Worm (Caenorhabditis elegans) whole organism, young adult: ENCODE measurements around the gene gcy-9.

Experiments used
- B0336.3 ChIP-seq: fragments of 200-800 bp; sonication (Bioruptor generic); IDR thresholded peaks from 2 replicates; pipeline ENCODE4 v1.3.6; 2022; ENCODE audit warnings: missing genetic modification characterization, missing compliant biosample characterization
- F22D6.2 ChIP-seq: sonication (generic microtip); optimal IDR thresholded peaks from 2 replicates; lab custom pipeline; 2016; ENCODE audit warnings: mild to moderate bottlenecking, missing genetic modification characterization, missing compliant biosample characterization
- F37B4.10 ChIP-seq: fragments of 200-800 bp; sonication (Bioruptor generic); IDR thresholded peaks from 2 replicates; pipeline ENCODE4 v1.3.6; 2022; ENCODE audit warnings: missing genetic modification characterization, missing compliant biosample characterization
- F49E8.2 ChIP-seq: sonication (generic microtip); optimal IDR thresholded peaks from 3 replicates; lab custom pipeline; 2017; ENCODE audit warnings: missing genetic modification characterization, mild to moderate bottlenecking, missing compliant biosample characterization, antibody characterized with exemption, moderate library complexity; ENCODE audit not compliant: insufficient read depth
- K11D2.4 ChIP-seq: fragments of 200-800 bp; sonication (Bioruptor generic); IDR thresholded peaks from 2 replicates; pipeline ENCODE4 v1.3.6; 2022; ENCODE audit warnings: missing genetic modification reagents, missing genetic modification characterization, missing compliant biosample characterization
- K12H6.12 ChIP-seq: fragments of 200-800 bp; sonication (Bioruptor generic); optimal IDR thresholded peaks from 2 replicates; lab custom pipeline; 2018; ENCODE audit warnings: mild to moderate bottlenecking, missing genetic modification characterization, missing compliant biosample characterization
- Y53F4B.3 ChIP-seq: fragments of 200-800 bp; sonication (Bioruptor generic); IDR thresholded peaks from 2 replicates; pipeline ENCODE4 v1.3.6; 2022; ENCODE audit warnings: missing genetic modification reagents, missing genetic modification characterization, missing compliant biosample characterization
- Y67H2A.10 ChIP-seq: fragments of 200-800 bp; sonication (Bioruptor generic); conservative IDR thresholded peaks from 2 replicates; pipeline ENCODE4 v1.3.6; 2022; ENCODE audit warnings: missing genetic modification reagents, missing genetic modification characterization, missing compliant biosample characterization
- Y79H2A.3 ChIP-seq: fragments of 200-800 bp; sonication (Bioruptor generic); conservative IDR thresholded peaks from 2 replicates; pipeline ENCODE4 v1.3.6; 2022; ENCODE audit warnings: missing genetic modification reagents, missing genetic modification characterization, missing compliant biosample characterization
- akir-1 ChIP-seq: fragments of 200-800 bp; sonication (Bioruptor generic); optimal IDR thresholded peaks from 2 replicates; lab custom pipeline; 2018; ENCODE audit warnings: mild to moderate bottlenecking, missing genetic modification characterization, moderate library complexity, missing compliant biosample characterization
- aptf-2 ChIP-seq: fragments of 200-800 bp; sonication (Bioruptor generic); conservative IDR thresholded peaks from 2 replicates; pipeline ENCODE4 v1.3.6; 2022; ENCODE audit warnings: missing genetic modification reagents, missing genetic modification characterization, missing compliant biosample characterization
- aptf-3 ChIP-seq: fragments of 200-800 bp; sonication (Bioruptor generic); IDR thresholded peaks from 2 replicates; pipeline ENCODE4 v1.3.6; 2022; ENCODE audit warnings: missing genetic modification characterization, missing compliant biosample characterization
- attf-6 ChIP-seq: fragments of 200-800 bp; sonication (Bioruptor generic); IDR thresholded peaks from 2 replicates; pipeline ENCODE4 v1.3.6; 2022; ENCODE audit warnings: missing genetic modification reagents, missing genetic modification characterization, missing compliant biosample characterization
- cebp-1 ChIP-seq, 2 experiments: fragments of 200-800 bp in 1 of 2; sonication (Bioruptor generic) in 1 of 2; sonication (generic microtip) in 1 of 2; IDR thresholded peaks in 1 of 2; optimal IDR thresholded peaks in 1 of 2; 2 replicates each; pipeline versions ENCODE4 v1.3.6 to Lab custom; 2017 to 2022; ENCODE audit warnings: missing compliant biosample characterization in 2 of 2, missing genetic modification characterization in 2 of 2, mild to moderate bottlenecking in 1 of 2, missing genetic modification reagents in 1 of 2, moderate library complexity in 1 of 2
- ceh-100 ChIP-seq: fragments of 200-800 bp; sonication (Bioruptor generic); IDR thresholded peaks from 2 replicates; pipeline ENCODE4 v1.3.6; 2022; ENCODE audit warnings: missing genetic modification reagents, missing genetic modification characterization, missing compliant biosample characterization
- dox-1 ChIP-seq: fragments of 200-800 bp; sonication (Bioruptor generic); IDR thresholded peaks from 2 replicates; pipeline ENCODE4 v1.3.6; 2022; ENCODE audit warnings: missing genetic modification reagents, missing genetic modification characterization, missing compliant biosample characterization
- egl-18 ChIP-seq: fragments of 200-800 bp; sonication (Bioruptor generic); IDR thresholded peaks from 2 replicates; pipeline ENCODE4 v1.3.6; 2022; ENCODE audit warnings: missing genetic modification reagents, missing genetic modification characterization, missing compliant biosample characterization
- egl-44 ChIP-seq: fragments of 200-800 bp; sonication (Bioruptor generic); IDR thresholded peaks from 2 replicates; pipeline ENCODE4 v1.3.6; 2022; ENCODE audit warnings: missing genetic modification reagents, missing genetic modification characterization, missing compliant biosample characterization
- hmg-1.2 ChIP-seq: fragments of 200-800 bp; sonication (Bioruptor generic); IDR thresholded peaks from 2 replicates; pipeline ENCODE4 v1.3.6; 2022; ENCODE audit warnings: missing genetic modification reagents, missing genetic modification characterization, missing compliant biosample characterization
- hmg-20 ChIP-seq: fragments of 200-800 bp; sonication (Bioruptor generic); IDR thresholded peaks from 2 replicates; pipeline ENCODE4 v1.3.6; 2022; ENCODE audit warnings: missing genetic modification reagents, missing genetic modification characterization, missing compliant biosample characterization
- lin-35 ChIP-seq, 3 experiments: fragments of 150-350 bp in 2 of 3; sonication (generic microtip) in 1 of 3; optimal IDR thresholded peaks; 2 replicates each; lab custom pipeline; 2014 to 2018; ENCODE audit warnings: missing biosample characterization in 3 of 3, missing genetic modification characterization in 3 of 3, missing genetic modification reagents in 3 of 3
- madf-10 ChIP-seq: sonication (generic microtip); optimal IDR thresholded peaks from 2 replicates; lab custom pipeline; 2016; ENCODE audit warnings: mild to moderate bottlenecking, missing genetic modification characterization, missing compliant biosample characterization
- madf-3 ChIP-seq: fragments of 200-800 bp; sonication (Bioruptor generic); IDR thresholded peaks from 2 replicates; pipeline ENCODE4 v1.3.6; 2022; ENCODE audit warnings: missing genetic modification reagents, missing genetic modification characterization, missing compliant biosample characterization
- madf-6 ChIP-seq: fragments of 200-800 bp; sonication (Bioruptor generic); IDR thresholded peaks from 2 replicates; pipeline ENCODE4 v1.3.6; 2022; ENCODE audit warnings: missing genetic modification reagents, missing genetic modification characterization, missing compliant biosample characterization
- mes-4 ChIP-seq: sonication (generic microtip); optimal IDR thresholded peaks from 2 replicates; lab custom pipeline; 2016; ENCODE audit warnings: missing genotype, missing genetic modification characterization, missing compliant biosample characterization
- mxl-1 ChIP-seq: sonication (generic microtip); optimal IDR thresholded peaks from 2 replicates; lab custom pipeline; 2016; ENCODE audit warnings: missing genetic modification characterization, missing compliant biosample characterization
- nhr-120 ChIP-seq: fragments of 200-800 bp; sonication (Bioruptor generic); IDR thresholded peaks from 2 replicates; pipeline ENCODE4 v1.3.6; 2022; ENCODE audit warnings: missing genetic modification characterization, missing compliant biosample characterization
- nhr-27 ChIP-seq: fragments of 200-800 bp; sonication (Bioruptor generic); optimal IDR thresholded peaks from 2 replicates; lab custom pipeline; 2018; ENCODE audit warnings: mild to moderate bottlenecking, missing genetic modification characterization, moderate library complexity, missing compliant biosample characterization
- nhr-80 ChIP-seq: sonication (generic microtip); optimal IDR thresholded peaks from 2 replicates; lab custom pipeline; 2016; ENCODE audit warnings: missing genetic modification characterization, missing compliant biosample characterization
- repo-1 ChIP-seq: sonication (generic microtip); optimal IDR thresholded peaks from 2 replicates; lab custom pipeline; 2017; ENCODE audit warnings: mild to moderate bottlenecking, missing genetic modification characterization, missing compliant biosample characterization
- sea-2 ChIP-seq: fragments of 200-800 bp; sonication (Bioruptor generic); IDR thresholded peaks from 2 replicates; pipeline ENCODE4 v1.3.6; 2022; ENCODE audit warnings: missing genetic modification characterization, missing compliant biosample characterization
- snpc-4 ChIP-seq, 5 experiments: fragments of 150-350 bp in 1 of 5; sonication (generic microtip) in 4 of 5; optimal IDR thresholded peaks; 2 replicates each; lab custom pipeline; 2014 to 2018; ENCODE audit warnings: missing genetic modification characterization in 5 of 5, missing biosample characterization in 3 of 5, antibody characterized with exemption in 2 of 5, mild to moderate bottlenecking in 2 of 5, missing compliant biosample characterization in 2 of 5, missing genotype in 2 of 5, moderate library complexity in 2 of 5, missing genetic modification reagents in 1 of 5
- unc-62 ChIP-seq: fragments of 150-350 bp; optimal IDR thresholded peaks from 2 replicates; lab custom pipeline; 2014; ENCODE audit warnings: missing biosample characterization, missing genetic modification reagents, missing genetic modification characterization
- xnd-1 ChIP-seq: sonication (generic microtip); optimal IDR thresholded peaks from 2 replicates; lab custom pipeline; 2016; ENCODE audit warnings: missing genotype, missing genetic modification reagents, missing genetic modification characterization, missing compliant biosample characterization
- zfh-2 ChIP-seq: fragments of 200-800 bp; sonication (Bioruptor generic); conservative IDR thresholded peaks from 2 replicates; pipeline ENCODE4 v1.3.6; 2022; ENCODE audit warnings: missing genetic modification reagents, missing genetic modification characterization, missing compliant biosample characterization
- zim-3 ChIP-seq: sonication (generic microtip); optimal IDR thresholded peaks from 2 replicates; lab custom pipeline; 2017; ENCODE audit warnings: mild to moderate bottlenecking, missing genetic modification characterization, moderate library complexity, missing compliant biosample characterization
- ztf-18 ChIP-seq: sonication (generic microtip); optimal IDR thresholded peaks from 2 replicates; lab custom pipeline; 2016; ENCODE audit warnings: missing genotype, mild to moderate bottlenecking, missing genetic modification characterization, missing compliant biosample characterization
- ztf-22 ChIP-seq: fragments of 200-800 bp; sonication (Bioruptor generic); optimal IDR thresholded peaks from 2 replicates; lab custom pipeline; 2018; ENCODE audit warnings: mild to moderate bottlenecking, missing genetic modification characterization, moderate library complexity, missing compliant biosample characterization
- ztf-28 ChIP-seq: fragments of 200-800 bp; sonication (Bioruptor generic); IDR thresholded peaks from 2 replicates; pipeline ENCODE4 v1.3.6; 2022; ENCODE audit warnings: missing genetic modification reagents, missing genetic modification characterization, missing compliant biosample characterization
- ztf-3 ChIP-seq: fragments of 200-800 bp; sonication (Bioruptor generic); optimal IDR thresholded peaks from 2 replicates; lab custom pipeline; 2018; ENCODE audit warnings: mild to moderate bottlenecking, missing genetic modification characterization, missing compliant biosample characterization

Gene gcy-9

DNA sequence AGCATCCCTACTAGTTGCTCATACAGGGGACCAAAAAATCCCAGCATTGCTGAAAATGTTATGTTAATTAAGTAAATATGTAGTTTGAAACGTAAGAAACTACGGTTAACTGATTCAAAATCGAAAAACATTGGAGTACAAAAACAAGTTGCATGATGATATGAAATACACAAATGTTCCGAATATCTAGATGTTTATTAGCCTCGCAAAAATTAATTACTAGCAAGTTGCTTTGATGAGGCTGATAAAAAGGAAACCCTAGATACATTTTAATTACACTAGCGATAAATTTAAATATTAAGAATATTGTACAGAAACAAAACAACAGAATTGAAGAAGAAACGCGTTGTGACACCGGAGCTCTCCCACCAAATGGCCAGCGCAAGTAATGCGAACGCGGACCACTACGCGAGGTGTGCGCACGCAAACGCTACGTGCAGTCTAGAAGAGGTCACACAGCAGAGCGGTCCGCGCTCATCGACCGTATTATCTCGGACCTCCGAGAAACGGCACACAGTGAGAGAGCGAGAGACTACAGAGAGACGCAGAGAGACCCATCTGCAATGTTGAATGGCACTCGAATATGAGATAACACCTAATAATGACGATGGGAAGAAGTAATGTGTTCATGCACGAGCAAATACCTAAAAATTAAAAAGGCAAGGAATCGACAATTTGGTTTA, 40.9 kb downstream of the gcy-9 start, which contains the start of gene inx-2:
Gene inx-2 (minus strand): TSS at position 51 of the 683 bp plus-strand sequence.
- TF ChIP-seq nhr-80 (tag; lab: Kevin White, UChicago) (no peak), K11D2.4 (GFP tag; lab: Robert Waterston, UW) (0 out of 2 replicates have a peak, but pooled peaks have one; percentile 15), hmg-1.2 (GFP tag; lab: Robert Waterston, UW) (peak; percentile 21; the same call in 1 of the 2 replicates), ztf-3 (no peak), mes-4 (tag; lab: Kevin White, UChicago) (no peak), zfh-2 (GFP tag; lab: Robert Waterston, UW) (peak; percentile 58; the same call in 1 of the 2 replicates), F22D6.2 (no peak), madf-3 (GFP tag; lab: Robert Waterston, UW) (0 out of 2 replicates have a peak, but pooled peaks have one; percentile 24), cebp-1 (GFP tag; IDR thresholded peaks at IDR 0.05; lab: Robert Waterston, UW) (no peak), cebp-1 (tag; optimal IDR thresholded peaks at IDR 0.05; lab: Kevin White, UChicago) (no peak), F37B4.10 (GFP tag; lab: Robert Waterston, UW) (0 out of 2 replicates have a peak, but pooled peaks have one; percentile 28), repo-1 (tag; lab: Kevin White, UChicago) (no peak), unc-62 (no peak)

DNA sequence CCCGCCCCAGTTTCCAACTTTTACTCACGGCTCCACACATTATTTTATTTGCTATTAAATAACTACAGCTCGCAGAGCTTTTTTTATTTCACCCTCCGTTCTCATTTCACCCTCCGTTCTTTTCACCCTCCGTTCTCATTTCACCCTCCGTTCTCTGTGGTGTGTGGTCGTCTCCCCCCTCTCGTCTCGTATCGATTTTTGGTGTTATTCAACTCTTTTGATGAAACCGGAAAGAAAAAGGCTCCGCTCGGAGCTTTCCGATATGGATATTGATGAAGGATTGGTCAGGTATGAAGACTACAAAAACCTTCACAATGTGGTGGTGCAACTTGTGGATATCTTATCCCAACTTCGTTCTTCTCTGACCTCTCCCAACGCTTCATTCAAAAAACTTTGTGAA, 47.2 kb downstream of the gcy-9 start:
- TF ChIP-seq ztf-28 (GFP tag; lab: Robert Waterston, UW): no peak
- TF ChIP-seq aptf-2: no peak
- TF ChIP-seq B0336.3: no peak
- no peak for TF ChIP-seq hmg-1.2 (GFP tag; lab: Robert Waterston, UW)
- TF ChIP-seq F49E8.2 (tag; lab: Kevin White, UChicago): no peak

DNA sequence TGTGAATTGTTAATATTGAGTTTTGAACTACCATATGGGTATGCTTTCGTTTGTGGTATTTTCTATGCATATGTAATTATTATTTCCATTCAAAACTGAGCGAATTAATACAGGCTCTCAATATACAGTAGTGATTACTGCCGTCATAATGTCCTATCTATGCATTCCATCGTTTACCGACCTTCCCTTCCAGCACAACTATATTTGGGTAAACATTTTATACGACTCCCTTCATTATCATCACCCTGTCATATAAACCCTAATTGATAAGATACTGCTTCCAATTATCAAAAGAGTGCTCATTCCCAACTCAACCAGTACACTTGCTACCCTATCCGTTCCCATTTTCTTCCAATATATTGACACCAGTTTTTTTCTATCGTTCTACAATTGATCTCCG, 47.8 kb downstream of the gcy-9 start:
- no peak for TF ChIP-seq F49E8.2 (tag; lab: Kevin White, UChicago)
- TF ChIP-seq dox-1: no peak
- no peak for TF ChIP-seq zim-3 (tag; lab: Kevin White, UChicago)
- TF ChIP-seq nhr-120 (GFP tag; lab: Robert Waterston, UW): no peak
- no peak for TF ChIP-seq Y67H2A.10 (GFP tag; lab: Robert Waterston, UW)
- no peak for TF ChIP-seq mxl-1 (tag; lab: Kevin White, UChicago)
- no peak for TF ChIP-seq nhr-27

DNA sequence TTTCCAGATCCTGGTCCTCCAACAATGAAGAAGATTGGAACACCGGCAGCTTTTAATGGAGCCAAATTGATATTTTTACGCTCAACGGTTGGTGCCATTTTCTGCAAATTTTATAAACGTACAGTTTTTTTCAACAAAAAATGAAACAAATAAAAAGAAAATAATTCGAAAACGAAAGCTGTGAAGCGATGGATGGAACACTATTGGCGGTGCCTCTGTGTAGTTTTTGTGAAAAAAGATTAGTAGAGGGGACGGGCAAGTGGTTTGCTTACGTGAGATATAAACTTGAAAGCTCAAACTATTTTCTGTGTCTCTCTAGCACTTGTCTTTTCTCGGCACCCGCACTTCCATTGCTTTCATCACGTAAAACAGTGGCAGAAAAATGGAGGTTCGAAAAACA, 50.1 kb downstream of the gcy-9 start, which contains the start of gene F38B2.4:
Gene F38B2.4 (minus strand): TSS at position 101 of the 400 bp plus-strand sequence.
- TF ChIP-seq madf-6 (no peak), ztf-18 (tag; lab: Kevin White, UChicago) (no peak), lin-35 (GFP tag; optimal IDR thresholded peaks at IDR 0.05; lab: Kevin White, UChicago) (no peak), egl-18 (GFP tag; lab: Robert Waterston, UW) (no peak), K12H6.12 (no peak), Y79H2A.3 (GFP tag; lab: Robert Waterston, UW) (no peak), Y53F4B.3 (GFP tag; lab: Robert Waterston, UW) (no peak), egl-44 (GFP tag; lab: Robert Waterston, UW) (no peak), madf-10 (no peak), aptf-3 (no peak), hmg-20 (GFP tag; lab: Robert Waterston, UW) (no peak), sea-2 (no peak), attf-6 (GFP tag; lab: Robert Waterston, UW) (no peak), snpc-4 (GFP tag; optimal IDR thresholded peaks at IDR 0.05; lab: Kevin White, UChicago) (no peak), snpc-4 (tag; optimal IDR thresholded peaks at IDR 0.05; lab: Kevin White, UChicago) (no peak), xnd-1 (no peak), ztf-22 (GFP tag; lab: Kevin White, UChicago) (no peak), B0336.3 (no peak), ceh-100 (GFP tag; lab: Robert Waterston, UW) (no peak), Y67H2A.10 (GFP tag; lab: Robert Waterston, UW) (no peak), akir-1 (GFP tag; lab: Kevin White, UChicago) (no peak)
- TF ChIP-seq, all 124 proteins: peak for 0
